Worm (Caenorhabditis elegans) whole organism, late embryonic: ENCODE data around the gene atn-1.

Source experiments
- Y22D7AL.16 ChIP-seq: sonication (generic microtip); optimal IDR thresholded peaks from 2 replicates; lab custom pipeline; 2016; ENCODE audit warnings: missing genetic modification characterization, missing compliant biosample characterization
- ama-1 ChIP-seq: fragments of 150-350 bp; optimal IDR thresholded peaks from 2 replicates; lab custom pipeline; 2014
- ceh-24 ChIP-seq: sonication (generic microtip); optimal IDR thresholded peaks from 2 replicates; lab custom pipeline; 2016; ENCODE audit warnings: mild to moderate bottlenecking, missing genetic modification characterization, missing compliant biosample characterization
- fkh-10 ChIP-seq: fragments of 150-350 bp; optimal IDR thresholded peaks from 2 replicates; lab custom pipeline; 2014; ENCODE audit warnings: missing biosample characterization, missing genetic modification reagents, missing genetic modification characterization
- hlh-15 ChIP-seq: sonication (generic microtip); optimal IDR thresholded peaks from 2 replicates; lab custom pipeline; 2016; ENCODE audit warnings: missing genetic modification characterization, missing compliant biosample characterization
- tbx-2 ChIP-seq: sonication (generic microtip); optimal IDR thresholded peaks from 2 replicates; lab custom pipeline; 2016; ENCODE audit warnings: missing genetic modification characterization, missing compliant biosample characterization
- unc-86 ChIP-seq: sonication (generic microtip); optimal IDR thresholded peaks from 2 replicates; lab custom pipeline; 2016; ENCODE audit warnings: missing genetic modification characterization, missing compliant biosample characterization

- TF ChIP-seq hlh-15, result no peak
- TF ChIP-seq Y22D7AL.16 (tag; lab: Kevin White, UChicago), result no peak
- TF ChIP-seq unc-86 (tag; lab: Kevin White, UChicago), result no peak
- no peak for TF ChIP-seq ceh-24
- TF ChIP-seq fkh-10 (GFP tag; lab: Kevin White, UChicago), result no peak
- TF ChIP-seq tbx-2, result no peak
- TF ChIP-seq ama-1 (lab: Kevin White, UChicago), result no peak
These were observed 38.9 kb downstream of the atn-1 start, which contains the start of gene cal-1 for ce11 chrV:12517148-12517547.
